Worm (Caenorhabditis elegans) whole organism, late embryonic: ENCODE results near the gene mgl-1.
A peak's percentile ranks its signal among the peaks of the same experiment; 100 is the strongest.

Experiments used
- dmd-4 ChIP-seq: sonication (generic microtip); optimal IDR thresholded peaks from 2 replicates; lab custom pipeline; 2016; ENCODE audit warnings: borderline replicate concordance, missing genetic modification characterization, missing compliant biosample characterization
- fkh-10 ChIP-seq: fragments of 150-350 bp; optimal IDR thresholded peaks from 2 replicates; lab custom pipeline; 2014; ENCODE audit warnings: missing biosample characterization, missing genetic modification reagents, missing genetic modification characterization
- hlh-6 ChIP-seq: sonication (generic microtip); optimal IDR thresholded peaks from 2 replicates; lab custom pipeline; 2016; ENCODE audit warnings: missing genotype, missing genetic modification characterization, missing compliant biosample characterization
- lin-11 ChIP-seq: fragments of 200-800 bp; sonication (Bioruptor generic); optimal IDR thresholded peaks from 2 replicates; lab custom pipeline; 2018; ENCODE audit warnings: mild to moderate bottlenecking, missing genetic modification characterization, missing compliant biosample characterization
- pat-9 ChIP-seq: fragments of 200-800 bp; sonication (Bioruptor generic); optimal IDR thresholded peaks from 2 replicates; lab custom pipeline; 2018; ENCODE audit warnings: mild to moderate bottlenecking, missing genetic modification characterization, moderate library complexity, missing compliant biosample characterization
- pha-4 ChIP-seq: fragments of 150-350 bp; optimal IDR thresholded peaks from 2 replicates; lab custom pipeline; 2018; ENCODE audit warnings: missing biosample characterization, missing genetic modification reagents, missing genetic modification characterization
- sdc-2 ChIP-seq: sonication (generic microtip); optimal IDR thresholded peaks from 2 replicates; lab custom pipeline; 2016; ENCODE audit warnings: missing genotype, missing genetic modification characterization, missing compliant biosample characterization
- unc-3 ChIP-seq, 2 experiments: fragments of 200-800 bp in 1 of 2; sonication (Bioruptor generic) in 1 of 2; sonication (generic microtip) in 1 of 2; conservative IDR thresholded peaks in 1 of 2; optimal IDR thresholded peaks in 1 of 2; 2 replicates each; pipeline versions ENCODE4 v1.3.6 to Lab custom; 2016 to 2022; ENCODE audit warnings: missing compliant biosample characterization in 2 of 2, missing genetic modification characterization in 2 of 2, missing genetic modification reagents in 1 of 2
- unc-86 ChIP-seq: sonication (generic microtip); optimal IDR thresholded peaks from 2 replicates; lab custom pipeline; 2016; ENCODE audit warnings: missing genetic modification characterization, missing compliant biosample characterization
- zip-5 ChIP-seq: sonication (generic microtip); optimal IDR thresholded peaks from 2 replicates; lab custom pipeline; 2016; ENCODE audit warnings: missing genetic modification characterization, missing compliant biosample characterization

DNA sequence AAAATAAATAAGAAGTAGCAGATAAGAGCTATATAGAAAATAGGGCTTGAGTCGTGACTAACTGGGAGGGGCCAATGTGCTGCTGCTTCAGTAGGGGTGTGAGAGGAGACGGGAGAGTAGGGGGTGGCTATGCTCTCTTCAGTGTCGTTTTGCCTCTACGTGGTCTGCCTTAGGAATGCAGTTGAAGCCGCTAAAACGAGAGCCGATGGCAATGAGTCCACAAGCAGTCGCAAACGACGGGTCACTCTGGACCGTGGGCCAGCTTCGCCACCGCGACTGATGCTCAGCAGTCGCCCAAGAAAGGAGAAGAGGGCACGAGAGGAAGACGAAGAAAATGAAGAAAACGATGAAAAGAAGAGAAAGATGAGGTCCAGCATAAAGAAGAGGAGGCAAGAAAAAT, 23.1 kb upstream of the mgl-1 start, which contains the start of gene grk-1:
- TF ChIP-seq unc-86 (tag; lab: Kevin White, UChicago) (no peak), sdc-2 (peak; percentile 16), fkh-10 (no peak), lin-11 (tag; lab: Kevin White, UChicago) (no peak), pha-4 (tag; lab: Kevin White, UChicago) (no peak), dmd-4 (tag; lab: Kevin White, UChicago) (peak; percentile 3), unc-3 (GFP tag; conservative IDR thresholded peaks at IDR 0.05; lab: Robert Waterston, UW) (no peak), unc-3 (tag; optimal IDR thresholded peaks at IDR 0.05; lab: Kevin White, UChicago) (no peak), pat-9 (no peak), zip-5 (tag; lab: Kevin White, UChicago) (no peak), hlh-6 (tag; lab: Kevin White, UChicago) (no peak)
